Fruit fly (Drosophila melanogaster) whole organism, embryonic: ENCODE measurements around the gene CG13055.
A peak's percentile ranks its signal among the peaks of the same experiment; 100 is the strongest.

ENCODE experiments used
- Antp ChIP-seq: fragments of 200-800 bp; sonication (Bioruptor generic); optimal IDR thresholded peaks from 3 replicates; lab custom pipeline; 2016; ENCODE audit warnings: missing biosample characterization, missing genetic modification characterization
- CG10147 ChIP-seq: fragments of 200-800 bp; sonication (Bioruptor generic); optimal IDR thresholded peaks from 2 replicates; lab custom pipeline; 2019; ENCODE audit warnings: missing biosample characterization, mild to moderate bottlenecking, missing genetic modification characterization, moderate library complexity
- CG10431 ChIP-seq: fragments of 200-800 bp; sonication (Bioruptor generic); optimal IDR thresholded peaks from 3 replicates; lab custom pipeline; 2018; ENCODE audit warnings: missing biosample characterization, mild to moderate bottlenecking, missing genetic modification characterization
- CG10654 ChIP-seq: fragments of 200-800 bp; sonication (Bioruptor generic); optimal IDR thresholded peaks from 2 replicates; lab custom pipeline; 2016; ENCODE audit warnings: missing biosample characterization, missing genetic modification characterization
- CG11456 ChIP-seq: fragments of 200-800 bp; sonication (Bioruptor generic); IDR thresholded peaks from 3 replicates; pipeline ENCODE4 v1.3.6; 2022; ENCODE audit warnings: missing biosample characterization, missing genetic modification characterization
- CG12155 ChIP-seq: fragments of 200-800 bp; sonication (Bioruptor generic); optimal IDR thresholded peaks from 3 replicates; lab custom pipeline; 2016; ENCODE audit warnings: missing biosample characterization, missing genetic modification characterization
- CG14050 ChIP-seq: fragments of 200-800 bp; sonication (Bioruptor generic); IDR thresholded peaks from 3 replicates; pipeline ENCODE4 v1.3.6; 2022; ENCODE audit warnings: missing biosample characterization, missing genetic modification characterization
- CG14441 ChIP-seq: fragments of 200-800 bp; sonication (Bioruptor generic); IDR thresholded peaks from 2 replicates; pipeline ENCODE4 v1.3.6; 2022; ENCODE audit warnings: missing biosample characterization, missing genetic modification characterization
- CG14667 ChIP-seq: fragments of 200-800 bp; sonication (Bioruptor generic); IDR thresholded peaks from 2 replicates; pipeline ENCODE4 v1.3.6; 2022; ENCODE audit warnings: missing biosample characterization, missing genetic modification characterization
- CG1529 ChIP-seq: fragments of 200-800 bp; sonication (Bioruptor generic); optimal IDR thresholded peaks from 3 replicates; lab custom pipeline; 2018; ENCODE audit warnings: missing biosample characterization, missing genetic modification characterization
- CG17359 ChIP-seq: fragments of 200-800 bp; sonication (Bioruptor generic); optimal IDR thresholded peaks from 3 replicates; lab custom pipeline; 2018; ENCODE audit warnings: missing biosample characterization, mild to moderate bottlenecking, missing genetic modification characterization, moderate library complexity
- CG2202 ChIP-seq: fragments of 200-800 bp; sonication (Bioruptor generic); optimal IDR thresholded peaks from 2 replicates; lab custom pipeline; 2018; ENCODE audit warnings: missing biosample characterization, mild to moderate bottlenecking, missing genetic modification characterization
- CG30431 ChIP-seq: fragments of 200-800 bp; sonication (Bioruptor generic); optimal IDR thresholded peaks from 2 replicates; lab custom pipeline; 2017; ENCODE audit warnings: missing biosample characterization, missing genetic modification characterization
- CG3726 ChIP-seq: fragments of 200-800 bp; sonication (Bioruptor generic); IDR thresholded peaks from 3 replicates; pipeline ENCODE4, ENCODE4 v1.3.6; 2022; ENCODE audit warnings: missing biosample characterization, missing genetic modification characterization
- CG43689 ChIP-seq: fragments of 200-800 bp; sonication (Bioruptor generic); IDR thresholded peaks from 2 replicates; pipeline ENCODE4 v1.3.6; 2022; ENCODE audit warnings: missing biosample characterization, missing genetic modification characterization
- CG5180 ChIP-seq: fragments of 200-800 bp; sonication (Bioruptor generic); optimal IDR thresholded peaks from 3 replicates; lab custom pipeline; 2017; ENCODE audit warnings: missing biosample characterization, missing genetic modification characterization, mild to moderate bottlenecking, moderate library complexity, missing genetic modification reagents
- CG6689 ChIP-seq: fragments of 200-800 bp; sonication (Bioruptor generic); IDR thresholded peaks from 2 replicates; pipeline ENCODE4 v1.3.6; 2022; ENCODE audit warnings: missing biosample characterization, missing genetic modification characterization
- CG7372 ChIP-seq: fragments of 200-800 bp; sonication (Bioruptor generic); IDR thresholded peaks from 2 replicates; pipeline ENCODE4 v1.3.6; 2022; ENCODE audit warnings: missing biosample characterization, missing genetic modification characterization
- CG7928 ChIP-seq: fragments of 200-800 bp; sonication (Bioruptor generic); optimal IDR thresholded peaks from 2 replicates; lab custom pipeline; 2017; ENCODE audit warnings: missing biosample characterization, mild to moderate bottlenecking, missing genetic modification characterization
- CG8924 ChIP-seq: fragments of 200-800 bp; optimal IDR thresholded peaks from 3 replicates; lab custom pipeline; 2019; ENCODE audit warnings: missing biosample characterization, mild to moderate bottlenecking, missing genetic modification characterization, moderate library complexity
- CG9727 ChIP-seq: fragments of 200-800 bp; sonication (Bioruptor generic); optimal IDR thresholded peaks from 3 replicates; lab custom pipeline; 2017; ENCODE audit warnings: missing biosample characterization, mild to moderate bottlenecking, missing genetic modification characterization
- Chrac-16 ChIP-seq: fragments of 200-800 bp; sonication (Bioruptor generic); optimal IDR thresholded peaks from 3 replicates; lab custom pipeline; 2016; ENCODE audit warnings: missing biosample characterization, missing genetic modification characterization
- Drgx ChIP-seq: fragments of 200-800 bp; sonication (Bioruptor generic); IDR thresholded peaks from 2 replicates; pipeline ENCODE4 v1.3.6; 2022; ENCODE audit warnings: missing biosample characterization, missing genetic modification characterization
- Ets97D ChIP-seq: fragments of 200-800 bp; sonication (Bioruptor generic); optimal IDR thresholded peaks from 3 replicates; lab custom pipeline; 2016; ENCODE audit warnings: missing biosample characterization, missing genetic modification characterization
- Fer3 ChIP-seq: fragments of 200-800 bp; sonication (Bioruptor generic); optimal IDR thresholded peaks from 2 replicates; lab custom pipeline; 2018; ENCODE audit warnings: missing biosample characterization, mild to moderate bottlenecking, missing genetic modification characterization, moderate library complexity
- Gug ChIP-seq: fragments of 200-800 bp; sonication (Bioruptor generic); IDR thresholded peaks from 4 replicates; pipeline ENCODE4 v1.3.6; 2022; ENCODE audit warnings: missing biosample characterization, missing genetic modification characterization
- Hr39 ChIP-seq: fragments of >200 bp; optimal IDR thresholded peaks from 2 replicates; lab custom pipeline; 2017
- Sox102F ChIP-seq: fragments of 200-800 bp; sonication (Bioruptor generic); optimal IDR thresholded peaks from 2 replicates; lab custom pipeline; 2018; ENCODE audit warnings: missing biosample characterization, mild to moderate bottlenecking, missing genetic modification characterization, moderate library complexity
- Sry-β ChIP-seq: fragments of 200-800 bp; sonication (Bioruptor generic); optimal IDR thresholded peaks from 2 replicates; lab custom pipeline; 2018; ENCODE audit warnings: missing biosample characterization, mild to moderate bottlenecking, missing genetic modification characterization, moderate library complexity
- Xbp1 ChIP-seq: fragments of 200-800 bp; sonication (Bioruptor generic); optimal IDR thresholded peaks from 3 replicates; lab custom pipeline; 2016; ENCODE audit warnings: missing biosample characterization, mild to moderate bottlenecking, missing genetic modification characterization
- YL-1 ChIP-seq: fragments of 200-800 bp; sonication (Bioruptor generic); optimal IDR thresholded peaks from 3 replicates; lab custom pipeline; 2017; ENCODE audit warnings: missing biosample characterization, mild to moderate bottlenecking, missing genetic modification characterization
- ara ChIP-seq: fragments of 200-800 bp; sonication (Bioruptor generic); IDR thresholded peaks from 2 replicates; pipeline ENCODE4 v1.3.6; 2022; ENCODE audit warnings: missing biosample characterization, missing genetic modification characterization
- az2 ChIP-seq: fragments of 200-800 bp; sonication (Bioruptor generic); optimal IDR thresholded peaks from 3 replicates; lab custom pipeline; 2016; ENCODE audit warnings: missing biosample characterization, missing genetic modification characterization
- bab2 ChIP-seq: fragments of 200-800 bp; sonication (Bioruptor generic); optimal IDR thresholded peaks from 2 replicates; lab custom pipeline; 2016; ENCODE audit warnings: missing biosample characterization, missing genetic modification characterization
- bsh ChIP-seq, 2 experiments: fragments of 200-800 bp; sonication (Bioruptor generic); optimal IDR thresholded peaks; 2 replicates each; lab custom pipeline; 2017 to 2018; ENCODE audit warnings: mild to moderate bottlenecking in 2 of 2, missing biosample characterization in 2 of 2, missing genetic modification characterization in 2 of 2, moderate library complexity in 1 of 2
- chm ChIP-seq: fragments of 200-800 bp; sonication (Bioruptor generic); IDR thresholded peaks from 2 replicates; pipeline ENCODE4 v1.3.6; 2022; ENCODE audit warnings: missing biosample characterization, missing genetic modification characterization
- crol ChIP-seq: fragments of 200-800 bp; sonication (Bioruptor generic); IDR thresholded peaks from 2 replicates; pipeline ENCODE4 v1.3.6; 2022; ENCODE audit warnings: missing biosample characterization, missing genetic modification characterization
- dati ChIP-seq: fragments of 200-800 bp; sonication (Bioruptor generic); IDR thresholded peaks from 2 replicates; pipeline ENCODE4 v1.3.6; 2022; ENCODE audit warnings: missing biosample characterization, missing genetic modification characterization
- eyg ChIP-seq: fragments of 200-800 bp; sonication (Bioruptor generic); optimal IDR thresholded peaks from 3 replicates; lab custom pipeline; 2016; ENCODE audit warnings: missing biosample characterization, missing genetic modification characterization
- fu2 ChIP-seq: fragments of 200-800 bp; sonication (Bioruptor generic); optimal IDR thresholded peaks from 2 replicates; lab custom pipeline; 2016; ENCODE audit warnings: missing biosample characterization, missing genetic modification characterization
- gt ChIP-seq: fragments of 200-800 bp; sonication (Bioruptor generic); IDR thresholded peaks from 2 replicates; pipeline ENCODE4 v1.3.6; 2022; ENCODE audit warnings: missing biosample characterization, missing genetic modification characterization
- ham ChIP-seq: fragments of 200-800 bp; sonication (Bioruptor generic); IDR thresholded peaks from 2 replicates; pipeline ENCODE4 v1.3.6; 2022; ENCODE audit warnings: missing biosample characterization, missing genetic modification characterization
- hth ChIP-seq: fragments of >200 bp; optimal IDR thresholded peaks from 2 replicates; lab custom pipeline; 2017; ENCODE audit warnings: inconsistent platforms
- lab ChIP-seq: fragments of 200-800 bp; sonication (Bioruptor generic); optimal IDR thresholded peaks from 3 replicates; lab custom pipeline; 2017; ENCODE audit warnings: missing biosample characterization, missing genetic modification characterization, mild to moderate bottlenecking, moderate library complexity, missing genetic modification reagents
- oc ChIP-seq: fragments of 200-800 bp; sonication (Bioruptor generic); optimal IDR thresholded peaks from 2 replicates; lab custom pipeline; 2018; ENCODE audit warnings: missing biosample characterization, mild to moderate bottlenecking, missing genetic modification characterization, moderate library complexity
- peb ChIP-seq: fragments of 200-800 bp; sonication (Bioruptor generic); IDR thresholded peaks from 2 replicates; pipeline ENCODE4 v1.3.6; 2022; ENCODE audit warnings: missing biosample characterization, missing genetic modification characterization
- phol ChIP-seq: fragments of 200-800 bp; sonication (Bioruptor generic); optimal IDR thresholded peaks from 3 replicates; lab custom pipeline; 2018; ENCODE audit warnings: missing biosample characterization, mild to moderate bottlenecking, missing genetic modification characterization, moderate library complexity
- sc ChIP-seq, 3 experiments: fragments of >200 bp in 2 of 3; fragments of 200-800 bp in 1 of 3; sonication (Bioruptor generic) in 1 of 3; optimal IDR thresholded peaks; 2 replicates in 2 of 3; 3 replicates in 1 of 3; lab custom pipeline; 2017; ENCODE audit warnings: mild to moderate bottlenecking in 1 of 3, missing biosample characterization in 1 of 3, missing genetic modification characterization in 1 of 3, missing genetic modification reagents in 1 of 3
- tin ChIP-seq: fragments of 200-800 bp; sonication (Bioruptor generic); optimal IDR thresholded peaks from 3 replicates; lab custom pipeline; 2016; ENCODE audit warnings: missing biosample characterization, missing genetic modification characterization
- tio ChIP-seq: fragments of 200-800 bp; sonication (Bioruptor generic); optimal IDR thresholded peaks from 2 replicates; lab custom pipeline; 2017; ENCODE audit warnings: missing biosample characterization, missing genetic modification characterization, inconsistent platforms
- yki ChIP-seq: fragments of >200 bp; optimal IDR thresholded peaks from 3 replicates; lab custom pipeline; 2018
- zf30C ChIP-seq: fragments of 200-800 bp; sonication (Bioruptor generic); optimal IDR thresholded peaks from 3 replicates; lab custom pipeline; 2018; ENCODE audit warnings: missing biosample characterization, mild to moderate bottlenecking, missing genetic modification characterization

The CG13055 gene

dm6 chr3L:16203236-16203635 lies 48.9 kb downstream of the CG13055 start (continued):
- TF ChIP-seq CG43689 (GFP tag; lab: Robert Waterston, UW) = peak; percentile 83
- TF ChIP-seq hth = no peak
- TF ChIP-seq CG7928 (GFP tag; lab: Kevin White, UChicago) = peak; percentile 50
- no peak for TF ChIP-seq crol (GFP tag; lab: Robert Waterston, UW)
- peak; percentile 91 for TF ChIP-seq Fer3
- TF ChIP-seq CG8924 (tag; lab: Kevin White, UChicago) = peak; percentile 70
- no peak for TF ChIP-seq chm (GFP tag; lab: Robert Waterston, UW)
- peak; percentile 52 for TF ChIP-seq tio
- TF ChIP-seq bab2 = peak; percentile 74
- peak; percentile 87 for TF ChIP-seq Antp
- TF ChIP-seq CG10147 (GFP tag; lab: Kevin White, UChicago) = peak; percentile 75
- no peak for TF ChIP-seq yki (lab: Kevin White, UChicago)
- TF ChIP-seq fu2 (GFP tag; lab: Kevin White, UChicago) = peak; percentile 70
- peak in 1 of 2 experiments; percentile 51 for TF ChIP-seq bsh (GFP tag; optimal IDR thresholded peaks at IDR 0.05; lab: Kevin White, UChicago)
- TF ChIP-seq Sox102F = peak; percentile 78
- TF ChIP-seq CG30431 = peak; percentile 53
- TF ChIP-seq CG10654 (GFP tag; lab: Kevin White, UChicago) = peak; percentile 66
- no peak for TF ChIP-seq Sry-β (GFP tag; lab: Kevin White, UChicago)
- no peak for TF ChIP-seq zf30C (GFP tag; lab: Kevin White, UChicago)
- peak; percentile 47; the same call in 1 of the 3 replicates for TF ChIP-seq CG3726 (GFP tag; lab: Robert Waterston, UW)
- peak; percentile 16 for TF ChIP-seq CG5180 (GFP tag; lab: Kevin White, UChicago)
- TF ChIP-seq YL-1 (GFP tag; lab: Kevin White, UChicago) = no peak
- no peak for TF ChIP-seq CG2202
- peak; percentile 69 for TF ChIP-seq ara (GFP tag; lab: Robert Waterston, UW)
- TF ChIP-seq dati = 0 out of 2 replicates have a peak, but pooled peaks have one; percentile 53
- TF ChIP-seq CG1529 (GFP tag; lab: Kevin White, UChicago) = peak; percentile 10
- TF ChIP-seq CG6689 (GFP tag; lab: Robert Waterston, UW) = peak; percentile 81
- peak; percentile 47 for TF ChIP-seq Drgx
- TF ChIP-seq CG11456 (GFP tag; lab: Robert Waterston, UW) = no peak; the same call in 2 of the 3 replicates
- peak; percentile 80 for TF ChIP-seq CG14050 (GFP tag; lab: Robert Waterston, UW)
- peak; percentile 68 for TF ChIP-seq phol (tag; lab: Kevin White, UChicago)
- TF ChIP-seq Gug = peak; percentile 86; the same call in 3 of the 4 replicates
- peak; percentile 65 for TF ChIP-seq CG9727 (GFP tag; lab: Kevin White, UChicago)
- TF ChIP-seq oc (tag; lab: Kevin White, UChicago) = peak; percentile 16
- TF ChIP-seq Ets97D (GFP tag; lab: Kevin White, UChicago) = peak; percentile 51
- TF ChIP-seq CG14667 (GFP tag; lab: Robert Waterston, UW) = peak; percentile 72
- TF ChIP-seq eyg (GFP tag; lab: Kevin White, UChicago) = peak; percentile 73
- peak; percentile 66 for TF ChIP-seq CG12155
- TF ChIP-seq CG10431 (GFP tag; lab: Kevin White, UChicago) = no peak
- peak; percentile 65 for TF ChIP-seq tin (GFP tag; lab: Kevin White, UChicago)
- TF ChIP-seq lab (GFP tag; lab: Kevin White, UChicago) = peak; percentile 93
- peak; percentile 61 for TF ChIP-seq Chrac-16
- peak; percentile 82 for TF ChIP-seq CG7372 (GFP tag; lab: Robert Waterston, UW)
- peak; percentile 86 for TF ChIP-seq CG17359 (tag; lab: Kevin White, UChicago)
- TF ChIP-seq az2 (GFP tag; lab: Kevin White, UChicago) = peak; percentile 66
- no peak for TF ChIP-seq Hr39 (lab: Kevin White, UChicago)
- 0 out of 2 replicates have a peak, but pooled peaks have one; percentile 30 for TF ChIP-seq gt
- peak; percentile 67; the same call in 1 of the 2 replicates for TF ChIP-seq peb (GFP tag; lab: Robert Waterston, UW)
- TF ChIP-seq Xbp1 (GFP tag; lab: Kevin White, UChicago) = peak; percentile 70
- peak; percentile 87 for TF ChIP-seq CG14441 (GFP tag; lab: Robert Waterston, UW)
- peak; percentile 67; the same call in 1 of the 2 replicates for TF ChIP-seq ham
- TF ChIP-seq sc (optimal IDR thresholded peaks at IDR 0.05; lab: Kevin White, UChicago) = no peak
- no peak for TF ChIP-seq sc (GFP tag; optimal IDR thresholded peaks at IDR 0.05; lab: Kevin White, UChicago)
